Fruit fly (Drosophila melanogaster) whole organism, embryonic: Measurements from ENCODE around the gene CG43797.

Experiments used
- BtbVII ChIP-seq: fragments of 200-800 bp; sonication (Bioruptor generic); optimal IDR thresholded peaks from 3 replicates; lab custom pipeline; 2017; ENCODE audit warnings: missing biosample characterization, mild to moderate bottlenecking, missing genetic modification characterization
- CG1024 ChIP-seq: fragments of 200-800 bp; sonication (Bioruptor generic); IDR thresholded peaks from 2 replicates; pipeline ENCODE4 v1.3.6; 2022; ENCODE audit warnings: missing biosample characterization, missing genetic modification characterization
- CG10267 ChIP-seq: fragments of 200-800 bp; sonication (Bioruptor generic); optimal IDR thresholded peaks from 2 replicates; lab custom pipeline; 2018; ENCODE audit warnings: missing biosample characterization, mild to moderate bottlenecking, missing genetic modification characterization, moderate library complexity
- CG11723 ChIP-seq: fragments of 200-800 bp; sonication (Bioruptor generic); optimal IDR thresholded peaks from 2 replicates; lab custom pipeline; 2017; ENCODE audit warnings: missing biosample characterization, mild to moderate bottlenecking, missing genetic modification characterization
- CG12391 ChIP-seq: fragments of 200-800 bp; sonication (Bioruptor generic); optimal IDR thresholded peaks from 3 replicates; lab custom pipeline; 2018; ENCODE audit warnings: missing biosample characterization, mild to moderate bottlenecking, missing genetic modification characterization, moderate library complexity
- CG13296 ChIP-seq: fragments of 200-800 bp; sonication (Bioruptor generic); optimal IDR thresholded peaks from 3 replicates; lab custom pipeline; 2018; ENCODE audit warnings: missing biosample characterization, mild to moderate bottlenecking, missing genetic modification characterization
- CG14710 ChIP-seq: fragments of 200-800 bp; sonication (Bioruptor generic); optimal IDR thresholded peaks from 3 replicates; lab custom pipeline; 2019; ENCODE audit warnings: missing biosample characterization, mild to moderate bottlenecking, missing genetic modification characterization, moderate library complexity
- CG16779 ChIP-seq: fragments of 200-800 bp; sonication (Bioruptor generic); IDR thresholded peaks from 2 replicates; pipeline ENCODE4 v1.3.6; 2022; ENCODE audit warnings: missing biosample characterization, missing genetic modification characterization
- CG17612 ChIP-seq: fragments of 200-800 bp; sonication (Bioruptor generic); IDR thresholded peaks from 2 replicates; pipeline ENCODE4 v1.3.6; 2022; ENCODE audit warnings: missing biosample characterization, missing genetic modification characterization
- CG18476 ChIP-seq: fragments of 200-800 bp; sonication (Bioruptor generic); optimal IDR thresholded peaks from 2 replicates; lab custom pipeline; 2016; ENCODE audit warnings: missing biosample characterization, mild to moderate bottlenecking, missing genetic modification characterization
- CG2116 ChIP-seq: fragments of 200-800 bp; sonication (Bioruptor generic); optimal IDR thresholded peaks from 3 replicates; lab custom pipeline; 2018; ENCODE audit warnings: missing biosample characterization, mild to moderate bottlenecking, missing genetic modification characterization
- CG2202 ChIP-seq: fragments of 200-800 bp; sonication (Bioruptor generic); optimal IDR thresholded peaks from 2 replicates; lab custom pipeline; 2018; ENCODE audit warnings: missing biosample characterization, mild to moderate bottlenecking, missing genetic modification characterization
- CG4854 ChIP-seq: fragments of 200-800 bp; sonication (Bioruptor generic); optimal IDR thresholded peaks from 2 replicates; lab custom pipeline; 2016; ENCODE audit warnings: missing biosample characterization, missing genetic modification characterization, inconsistent platforms
- CG5180 ChIP-seq: fragments of 200-800 bp; sonication (Bioruptor generic); optimal IDR thresholded peaks from 3 replicates; lab custom pipeline; 2017; ENCODE audit warnings: missing biosample characterization, missing genetic modification characterization, mild to moderate bottlenecking, moderate library complexity, missing genetic modification reagents
- CG9215 ChIP-seq: fragments of 200-800 bp; sonication (Bioruptor generic); IDR thresholded peaks from 2 replicates; pipeline ENCODE4 v1.3.6; 2022; ENCODE audit warnings: missing biosample characterization, missing genetic modification characterization
- E2f1 ChIP-seq: fragments of 200-800 bp; sonication (Bioruptor generic); IDR thresholded peaks from 2 replicates; pipeline ENCODE4 v1.3.6; 2022; ENCODE audit warnings: missing biosample characterization, missing genetic modification characterization
- Elba2 ChIP-seq: fragments of 200-800 bp; sonication (Bioruptor generic); optimal IDR thresholded peaks from 3 replicates; lab custom pipeline; 2016; ENCODE audit warnings: missing biosample characterization, missing genetic modification characterization
- Fer2 ChIP-seq: fragments of 200-800 bp; sonication (Bioruptor generic); optimal IDR thresholded peaks from 2 replicates; lab custom pipeline; 2018; ENCODE audit warnings: missing biosample characterization, mild to moderate bottlenecking, missing genetic modification characterization, moderate library complexity
- HHEX ChIP-seq: fragments of 200-800 bp; sonication (Bioruptor generic); optimal IDR thresholded peaks from 3 replicates; lab custom pipeline; 2017; ENCODE audit warnings: missing biosample characterization, mild to moderate bottlenecking, missing genetic modification characterization, missing genetic modification reagents
- Hand ChIP-seq: fragments of 200-800 bp; sonication (Bioruptor generic); optimal IDR thresholded peaks from 2 replicates; lab custom pipeline; 2017; ENCODE audit warnings: mild to moderate bottlenecking, missing biosample characterization, missing genetic modification reagents, missing genetic modification characterization
- Lpt ChIP-seq: fragments of >200 bp; optimal IDR thresholded peaks from 2 replicates; lab custom pipeline; 2018; ENCODE audit warnings: missing biosample characterization, missing genetic modification characterization
- MTF-1 ChIP-seq: fragments of 200-800 bp; sonication (Bioruptor generic); optimal IDR thresholded peaks from 2 replicates; lab custom pipeline; 2018; ENCODE audit warnings: missing biosample characterization, mild to moderate bottlenecking, missing genetic modification characterization, borderline replicate concordance
- Med ChIP-seq: fragments of 200-800 bp; sonication (Bioruptor generic); peaks from one replicate; lab custom pipeline; 2016; ENCODE audit warnings: missing biosample characterization, missing genetic modification characterization, mild to moderate bottlenecking, inconsistent platforms, moderate library complexity
- Meics ChIP-seq: fragments of 200-800 bp; sonication (Bioruptor generic); optimal IDR thresholded peaks from 2 replicates; lab custom pipeline; 2017; ENCODE audit warnings: missing biosample characterization, mild to moderate bottlenecking, missing genetic modification characterization
- Rfx ChIP-seq: fragments of 200-800 bp; sonication (Bioruptor generic); IDR thresholded peaks from 2 replicates; pipeline ENCODE4 v1.3.6; 2022; ENCODE audit warnings: missing biosample characterization, missing genetic modification characterization
- Tbp ChIP-seq: fragments of >200 bp; optimal IDR thresholded peaks from 2 replicates; lab custom pipeline; 2018; ENCODE audit warnings: missing biosample characterization, missing genetic modification characterization
- Trl ChIP-seq, 3 experiments: fragments of >200 bp in 2 of 3; fragments of 200-800 bp in 1 of 3; sonication (Bioruptor generic) in 1 of 3; optimal IDR thresholded peaks; 2 replicates in 1 of 3; 3 replicates in 2 of 3; lab custom pipeline; 2016 to 2017; ENCODE audit warnings: missing biosample characterization in 1 of 3, missing genetic modification characterization in 1 of 3
- abd-A ChIP-seq: fragments of 200-800 bp; sonication (Bioruptor generic); optimal IDR thresholded peaks from 3 replicates; lab custom pipeline; 2019; ENCODE audit warnings: missing biosample characterization, mild to moderate bottlenecking, missing genetic modification characterization, moderate library complexity
- al ChIP-seq: fragments of 200-800 bp; sonication (Bioruptor generic); IDR thresholded peaks from 2 replicates; pipeline ENCODE4 v1.3.6; 2022; ENCODE audit warnings: missing biosample characterization, missing genetic modification characterization
- chinmo ChIP-seq: fragments of 200-800 bp; sonication (Bioruptor generic); IDR thresholded peaks from 4 replicates; pipeline ENCODE4 v1.3.6; 2022; ENCODE audit warnings: missing biosample characterization, missing genetic modification characterization; ENCODE audit not compliant: partially characterized antibody
- crp ChIP-seq, 2 experiments: fragments of 200-800 bp; sonication (Bioruptor generic); optimal IDR thresholded peaks; 2 replicates in 1 of 2; 3 replicates in 1 of 2; lab custom pipeline; 2017; ENCODE audit warnings: missing biosample characterization in 2 of 2, missing genetic modification characterization in 2 of 2, mild to moderate bottlenecking in 1 of 2, moderate library complexity in 1 of 2
- danr ChIP-seq: fragments of 200-800 bp; sonication (Bioruptor generic); IDR thresholded peaks from 2 replicates; pipeline ENCODE4 v1.3.6; 2022; ENCODE audit warnings: missing biosample characterization, missing genetic modification characterization
- emc ChIP-seq: fragments of 200-800 bp; sonication (Bioruptor generic); optimal IDR thresholded peaks from 2 replicates; lab custom pipeline; 2016; ENCODE audit warnings: missing biosample characterization, missing genetic modification characterization
- ewg ChIP-seq: fragments of 200-800 bp; sonication (Bioruptor generic); optimal IDR thresholded peaks from 3 replicates; lab custom pipeline; 2017; ENCODE audit warnings: mild to moderate bottlenecking, missing biosample characterization, missing genetic modification reagents, missing genetic modification characterization
- fu2 ChIP-seq: fragments of 200-800 bp; sonication (Bioruptor generic); optimal IDR thresholded peaks from 2 replicates; lab custom pipeline; 2016; ENCODE audit warnings: missing biosample characterization, missing genetic modification characterization
- kni ChIP-seq: fragments of 200-800 bp; sonication (Bioruptor generic); optimal IDR thresholded peaks from 3 replicates; lab custom pipeline; 2017; ENCODE audit warnings: mild to moderate bottlenecking, missing biosample characterization, missing genetic modification reagents, missing genetic modification characterization
- lilli ChIP-seq: fragments of 200-800 bp; sonication (Bioruptor generic); optimal IDR thresholded peaks from 3 replicates; lab custom pipeline; 2016; ENCODE audit warnings: missing biosample characterization, missing genetic modification characterization
- lmd ChIP-seq: fragments of 200-800 bp; sonication (Bioruptor generic); IDR thresholded peaks from 2 replicates; pipeline ENCODE4 v1.3.6; 2022; ENCODE audit warnings: missing biosample characterization, missing genetic modification characterization
- nom ChIP-seq: fragments of 200-800 bp; sonication (Bioruptor generic); optimal IDR thresholded peaks from 2 replicates; lab custom pipeline; 2017; ENCODE audit warnings: missing biosample characterization, missing genetic modification characterization, mild to moderate bottlenecking, moderate library complexity, missing genetic modification reagents
- oc ChIP-seq: fragments of 200-800 bp; sonication (Bioruptor generic); optimal IDR thresholded peaks from 2 replicates; lab custom pipeline; 2018; ENCODE audit warnings: missing biosample characterization, mild to moderate bottlenecking, missing genetic modification characterization, moderate library complexity
- org-1 ChIP-seq: fragments of 200-800 bp; sonication (Bioruptor generic); optimal IDR thresholded peaks from 2 replicates; lab custom pipeline; 2017; ENCODE audit warnings: missing biosample characterization, missing genetic modification characterization
- psq ChIP-seq: fragments of 200-800 bp; sonication (Bioruptor generic); optimal IDR thresholded peaks from 2 replicates; lab custom pipeline; 2017; ENCODE audit warnings: missing biosample characterization, missing genetic modification characterization
- salm ChIP-seq: fragments of 200-800 bp; sonication (Bioruptor generic); optimal IDR thresholded peaks from 2 replicates; lab custom pipeline; 2018; ENCODE audit warnings: missing biosample characterization, mild to moderate bottlenecking, missing genetic modification characterization
- scrt ChIP-seq: fragments of 200-800 bp; sonication (Bioruptor generic); optimal IDR thresholded peaks from 2 replicates; lab custom pipeline; 2018; ENCODE audit warnings: missing biosample characterization, mild to moderate bottlenecking, missing genetic modification characterization, moderate library complexity
- sim ChIP-seq: fragments of 200-800 bp; sonication (Bioruptor generic); IDR thresholded peaks from 2 replicates; pipeline ENCODE4 v1.3.6; 2022; ENCODE audit warnings: missing biosample characterization, missing genetic modification characterization
- sna ChIP-seq: fragments of 200-800 bp; sonication (Bioruptor generic); IDR thresholded peaks from 2 replicates; pipeline ENCODE4 v1.3.6; 2022; ENCODE audit warnings: missing biosample characterization, missing genetic modification characterization; ENCODE audit not compliant: partially characterized antibody
- tgo ChIP-seq: fragments of 200-800 bp; sonication (Bioruptor generic); IDR thresholded peaks from 3 replicates; pipeline ENCODE4 v1.3.6; 2022; ENCODE audit warnings: missing biosample characterization, missing genetic modification characterization
- trem ChIP-seq: fragments of 200-800 bp; optimal IDR thresholded peaks from 3 replicates; lab custom pipeline; 2019; ENCODE audit warnings: missing biosample characterization, mild to moderate bottlenecking, missing genetic modification characterization, moderate library complexity
- vvl ChIP-seq: fragments of 200-800 bp; sonication (Bioruptor generic); IDR thresholded peaks from 2 replicates; pipeline ENCODE4 v1.3.6; 2022; ENCODE audit warnings: missing biosample characterization, missing genetic modification characterization
- z ChIP-seq: fragments of 200-800 bp; sonication (Bioruptor generic); IDR thresholded peaks from 3 replicates; pipeline ENCODE4 v1.3.6; 2022; ENCODE audit warnings: missing biosample characterization, missing genetic modification characterization
- zf30C ChIP-seq: fragments of 200-800 bp; sonication (Bioruptor generic); optimal IDR thresholded peaks from 3 replicates; lab custom pipeline; 2018; ENCODE audit warnings: missing biosample characterization, mild to moderate bottlenecking, missing genetic modification characterization

The CG43797 gene

DNA sequence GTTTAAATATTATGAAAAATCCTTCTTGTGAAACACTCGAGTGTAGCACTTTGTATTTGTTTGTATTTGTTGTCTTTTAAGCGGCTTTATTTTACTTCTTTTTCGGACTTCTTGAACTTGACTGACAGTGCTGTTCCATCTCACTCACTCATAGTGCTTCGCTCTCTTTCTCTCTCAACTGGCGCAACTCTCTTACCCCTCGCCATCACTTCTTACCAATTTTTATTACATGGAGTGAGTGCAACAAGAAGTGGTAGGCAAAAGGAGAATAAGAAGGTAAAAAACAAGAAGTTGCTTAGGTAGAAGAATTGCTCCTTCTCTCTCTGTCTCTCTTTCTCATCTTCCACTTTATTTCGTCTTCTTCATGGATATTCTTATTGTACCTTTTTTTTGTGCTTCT is 28.9 kb downstream of the CG43797 start:
- TF ChIP-seq danr (GFP tag; lab: Robert Waterston, UW) (no peak), crp (GFP tag; optimal IDR thresholded peaks at IDR 0.05; lab: Kevin White, UChicago) (no peak), CG11723 (no peak), Tbp (no peak), Lpt (GFP tag; lab: Kevin White, UChicago) (no peak), CG12391 (tag; lab: Kevin White, UChicago) (no peak), emc (GFP tag; lab: Kevin White, UChicago) (no peak), fu2 (GFP tag; lab: Kevin White, UChicago) (no peak), vvl (GFP tag; lab: Robert Waterston, UW) (no peak; the same call in 1 of the 2 replicates), CG4854 (GFP tag; lab: Kevin White, UChicago) (no peak), lmd (GFP tag; lab: Robert Waterston, UW) (no peak), al (GFP tag; lab: Robert Waterston, UW) (no peak), nom (GFP tag; lab: Kevin White, UChicago) (no peak), Rfx (no peak), org-1 (GFP tag; lab: Kevin White, UChicago) (no peak), Elba2 (peak; percentile 71), scrt (no peak), CG14710 (no peak), CG18476 (GFP tag; lab: Kevin White, UChicago) (no peak), z (GFP tag; lab: Robert Waterston, UW) (no peak), sna (GFP tag; lab: Robert Waterston, UW) (no peak), HHEX (GFP tag; lab: Kevin White, UChicago) (no peak), CG13296 (GFP tag; lab: Kevin White, UChicago) (no peak), kni (GFP tag; lab: Kevin White, UChicago) (peak; percentile 58), CG9215 (no peak), zf30C (no peak), E2f1 (GFP tag; lab: Robert Waterston, UW) (no peak), Med (GFP tag; lab: Kevin White, UChicago) (no peak), chinmo (GFP tag; lab: Robert Waterston, UW) (0 out of 4 replicates have a peak, but pooled peaks have one; percentile 43), abd-A (tag; lab: Kevin White, UChicago) (no peak), tgo (GFP tag; lab: Robert Waterston, UW) (no peak), ewg (GFP tag; lab: Kevin White, UChicago) (no peak), CG17612 (GFP tag; lab: Robert Waterston, UW) (no peak), CG2116 (GFP tag; lab: Kevin White, UChicago) (no peak), psq (peak; percentile 63), Trl (optimal IDR thresholded peaks at IDR 0.05; lab: Kevin White, UChicago) (peak in 1 of 2 experiments; percentile 16), Trl (GFP tag; optimal IDR thresholded peaks at IDR 0.05; lab: Kevin White, UChicago) (no peak), CG5180 (GFP tag; lab: Kevin White, UChicago) (peak; percentile 65), CG16779 (no peak), Fer2 (tag; lab: Kevin White, UChicago) (no peak), sim (GFP tag; lab: Robert Waterston, UW) (no peak), MTF-1 (no peak), CG1024 (no peak), CG10267 (tag; lab: Kevin White, UChicago) (no peak), BtbVII (no peak), Meics (GFP tag; lab: Kevin White, UChicago) (no peak), oc (tag; lab: Kevin White, UChicago) (peak; percentile 17), Hand (GFP tag; lab: Kevin White, UChicago) (no peak), trem (tag; lab: Kevin White, UChicago) (no peak), salm (tag; lab: Kevin White, UChicago) (no peak), lilli (GFP tag; lab: Kevin White, UChicago) (no peak), CG2202 (no peak)
